Fruit fly (Drosophila melanogaster) whole organism, wandering third instar larva: ENCODE measurements around the gene CG8568.

Experiments
- Dif ChIP-seq: fragments of 200-275, 200-300 bp; sonication (Bioruptor generic); optimal IDR thresholded peaks from 2 replicates; lab custom pipeline; 2018; ENCODE audit warnings: missing biosample characterization, missing genetic modification characterization; ENCODE audit not compliant: partially characterized antibody
- Hnf4 ChIP-seq: fragments of 200-800 bp; sonication (Bioruptor generic); optimal IDR thresholded peaks from 2 replicates; lab custom pipeline; 2016; ENCODE audit warnings: missing biosample characterization, mild to moderate bottlenecking, missing genetic modification characterization
- br ChIP-seq: fragments of 200-800 bp; sonication (Bioruptor generic); optimal IDR thresholded peaks from 2 replicates; lab custom pipeline; 2016; ENCODE audit warnings: missing biosample characterization, missing genetic modification characterization
- dl ChIP-seq, 2 experiments: fragments of 175-275, 200-275 bp in 1 of 2; fragments of 200-275 bp in 1 of 2; sonication (Bioruptor generic); optimal IDR thresholded peaks; lab custom pipeline; 2018; ENCODE audit warnings: mild to moderate bottlenecking in 2 of 2, missing biosample characterization in 2 of 2, missing genetic modification characterization in 2 of 2, moderate library complexity in 2 of 2; ENCODE audit not compliant: partially characterized antibody in 2 of 2, insufficient read depth in 1 of 2
- ey ChIP-seq: fragments of 200-800 bp; sonication (Bioruptor generic); optimal IDR thresholded peaks from 2 replicates; lab custom pipeline; 2016; ENCODE audit warnings: missing biosample characterization, missing genetic modification characterization
- h ChIP-seq: fragments of 200-800 bp; sonication (Bioruptor generic); optimal IDR thresholded peaks from 3 replicates; lab custom pipeline; 2016; ENCODE audit warnings: missing biosample characterization, mild to moderate bottlenecking, missing genetic modification characterization
- usp ChIP-seq: fragments of >200 bp; optimal IDR thresholded peaks from 2 replicates; lab custom pipeline; 2017; ENCODE audit warnings: missing biosample characterization, missing genetic modification characterization

DNA sequence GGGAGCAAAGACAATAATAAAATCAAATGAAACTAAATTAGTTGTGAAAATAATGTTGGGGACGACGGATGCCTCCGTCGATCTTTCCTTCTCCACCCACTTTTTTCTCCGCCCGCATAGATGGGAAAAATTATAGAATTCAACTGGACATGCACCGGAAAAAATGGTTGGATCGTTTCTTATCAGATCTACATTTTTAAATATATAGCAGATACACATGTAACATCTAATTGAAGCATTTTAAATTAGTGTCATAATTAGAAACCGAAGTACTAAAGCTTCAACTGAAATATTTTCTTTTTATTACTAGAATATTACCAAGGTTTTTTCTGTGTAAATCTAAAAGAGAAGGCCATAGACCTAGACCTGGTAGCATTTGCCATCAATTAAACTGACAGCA lies 49.2 kb upstream of the CG8568 start:
- no peak for TF ChIP-seq ey
- no peak for TF ChIP-seq Hnf4 (GFP tag; lab: Kevin White, UChicago)
- no peak for TF ChIP-seq Dif (GFP tag; lab: Kevin White, UChicago)
- TF ChIP-seq dl (GFP tag; optimal IDR thresholded peaks at IDR 0.05; lab: Kevin White, UChicago; ENCODE audit: insufficient read depth in 1 of 2, partially characterized antibody in 2 of 2) = no peak
- no peak for TF ChIP-seq br (GFP tag; lab: Kevin White, UChicago)
- TF ChIP-seq usp (GFP tag; lab: Kevin White, UChicago) = no peak
- TF ChIP-seq h (GFP tag; lab: Kevin White, UChicago) = no peak
